Worm (Caenorhabditis elegans) whole organism, L4 larva: ENCODE results near the gene cyn-9.

ENCODE experiments used
- egl-27 ChIP-seq: sonication (generic microtip); optimal IDR thresholded peaks from 3 replicates; lab custom pipeline; 2017; ENCODE audit warnings: missing biosample characterization, missing genetic modification reagents, missing genetic modification characterization
- madf-5 ChIP-seq, 2 experiments: fragments of 200-800 bp; sonication (Bioruptor generic); IDR thresholded peaks; 2 replicates each; pipeline ENCODE4 v1.3.6; 2022; ENCODE audit warnings: missing compliant biosample characterization in 2 of 2, missing genetic modification characterization in 2 of 2
- mep-1 ChIP-seq: fragments of 150-350 bp; sonication (generic microtip); optimal IDR thresholded peaks from 3 replicates; lab custom pipeline; 2014; ENCODE audit warnings: missing biosample characterization, missing genetic modification characterization

DNA sequence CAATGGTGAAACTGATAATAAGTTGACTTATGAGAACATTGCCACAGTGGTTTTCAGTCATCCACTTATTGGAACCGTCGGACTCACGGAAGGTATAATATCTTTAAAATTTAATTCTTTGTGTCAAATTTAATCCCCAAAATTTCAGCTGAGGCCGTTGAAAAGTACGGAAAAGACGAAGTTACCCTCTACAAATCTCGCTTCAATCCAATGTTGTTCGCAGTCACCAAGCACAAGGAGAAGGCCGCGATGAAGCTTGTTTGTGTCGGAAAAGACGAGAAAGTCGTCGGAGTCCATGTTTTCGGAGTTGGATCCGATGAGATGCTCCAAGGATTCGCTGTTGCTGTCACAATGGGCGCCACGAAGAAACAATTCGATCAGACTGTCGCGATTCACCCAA lies 47.0 kb downstream of the cyn-9 start:
- TF ChIP-seq egl-27 (tag; lab: Kevin White, UChicago), result no peak
- no peak for TF ChIP-seq mep-1 (tag; lab: Kevin White, UChicago)
- TF ChIP-seq madf-5 (GFP tag; IDR thresholded peaks at IDR 0.05; lab: Robert Waterston, UW), result no peak
